Fruit fly (Drosophila melanogaster): Measurements from ENCODE around the gene CecC.

dm6 chr3R:30202898-30203103, 13.5 kb upstream of the CecC start, which contains the start of gene CG9743:
- no peak for TF ChIP-seq NC2β (GFP tag; optimal IDR thresholded peaks at IDR 0.05)
- TF ChIP-seq CG18599 (GFP tag; optimal IDR thresholded peaks at IDR 0.05), result no peak
- TF ChIP-seq CG4424 (GFP tag; optimal IDR thresholded peaks at IDR 0.05), result no peak
- no peak for TF ChIP-seq CG10462 (GFP tag; optimal IDR thresholded peaks at IDR 0.05)
- no peak for TF ChIP-seq CG33213 (GFP tag; optimal IDR thresholded peaks at IDR 0.05)
- no peak for TF ChIP-seq CG17186 (GFP tag; optimal IDR thresholded peaks at IDR 0.05)

All from whole organism, embryonic.